Fruit fly (Drosophila melanogaster) whole organism, embryonic: Measurements from ENCODE around the gene Megf8.

Source experiments
- CG10321 ChIP-seq: fragments of 200-800 bp; sonication (Bioruptor generic); IDR thresholded peaks from 2 replicates; pipeline ENCODE4 v1.3.6; 2022; ENCODE audit warnings: missing biosample characterization, missing genetic modification characterization
- CG10431 ChIP-seq: fragments of 200-800 bp; sonication (Bioruptor generic); optimal IDR thresholded peaks from 3 replicates; lab custom pipeline; 2018; ENCODE audit warnings: missing biosample characterization, mild to moderate bottlenecking, missing genetic modification characterization
- CG10543 ChIP-seq: fragments of 200-800 bp; sonication (Bioruptor generic); optimal IDR thresholded peaks from 3 replicates; lab custom pipeline; 2017; ENCODE audit warnings: missing biosample characterization, mild to moderate bottlenecking, missing genetic modification characterization, moderate library complexity
- CG10959 ChIP-seq: fragments of 200-800 bp; sonication (Bioruptor generic); IDR thresholded peaks from 2 replicates; pipeline ENCODE4 v1.3.6; 2022; ENCODE audit warnings: missing biosample characterization, missing genetic modification characterization
- CG11560 ChIP-seq: fragments of 200-800 bp; sonication (Bioruptor generic); IDR thresholded peaks from 3 replicates; pipeline ENCODE4 v1.3.6; 2022; ENCODE audit warnings: missing biosample characterization, missing genetic modification characterization
- CG12299 ChIP-seq: fragments of 200-800 bp; sonication (Bioruptor generic); optimal IDR thresholded peaks from 2 replicates; lab custom pipeline; 2018; ENCODE audit warnings: missing biosample characterization, mild to moderate bottlenecking, missing genetic modification characterization
- CG15269 ChIP-seq: fragments of 200-800 bp; sonication (Bioruptor generic); optimal IDR thresholded peaks from 2 replicates; lab custom pipeline; 2018; ENCODE audit warnings: missing biosample characterization, mild to moderate bottlenecking, missing genetic modification characterization, moderate library complexity
- CG1603 ChIP-seq: fragments of 200-800 bp; sonication (Bioruptor generic); optimal IDR thresholded peaks from 2 replicates; lab custom pipeline; 2019; ENCODE audit warnings: missing biosample characterization, mild to moderate bottlenecking, missing genetic modification characterization, moderate library complexity
- CG17829 ChIP-seq: fragments of 200-800 bp; optimal IDR thresholded peaks from 2 replicates; lab custom pipeline; 2019; ENCODE audit warnings: missing biosample characterization, mild to moderate bottlenecking, missing genetic modification characterization, moderate library complexity
- CG2202 ChIP-seq: fragments of 200-800 bp; sonication (Bioruptor generic); optimal IDR thresholded peaks from 2 replicates; lab custom pipeline; 2018; ENCODE audit warnings: missing biosample characterization, mild to moderate bottlenecking, missing genetic modification characterization
- CG2712 ChIP-seq: fragments of 200-800 bp; optimal IDR thresholded peaks from 3 replicates; lab custom pipeline; 2019; ENCODE audit warnings: missing biosample characterization, mild to moderate bottlenecking, missing genetic modification characterization, moderate library complexity
- CG32772 ChIP-seq: fragments of 200-800 bp; sonication (Bioruptor generic); IDR thresholded peaks from 2 replicates; pipeline ENCODE4 v1.3.6; 2022; ENCODE audit warnings: missing biosample characterization, missing genetic modification characterization
- CG4404 ChIP-seq: fragments of 200-800 bp; sonication (Bioruptor generic); IDR thresholded peaks from 2 replicates; pipeline ENCODE4 v1.3.6; 2022; ENCODE audit warnings: missing biosample characterization, missing genetic modification characterization
- CG4854 ChIP-seq: fragments of 200-800 bp; sonication (Bioruptor generic); optimal IDR thresholded peaks from 2 replicates; lab custom pipeline; 2016; ENCODE audit warnings: missing biosample characterization, missing genetic modification characterization, inconsistent platforms
- CG5245 ChIP-seq: fragments of 200-800 bp; sonication (Bioruptor generic); optimal IDR thresholded peaks from 3 replicates; lab custom pipeline; 2016; ENCODE audit warnings: missing biosample characterization, missing genetic modification characterization
- CG7839 ChIP-seq: fragments of 200-800 bp; sonication (Bioruptor generic); optimal IDR thresholded peaks from 3 replicates; lab custom pipeline; 2018; ENCODE audit warnings: missing biosample characterization, mild to moderate bottlenecking, missing genetic modification characterization, moderate library complexity
- CG8924 ChIP-seq: fragments of 200-800 bp; optimal IDR thresholded peaks from 3 replicates; lab custom pipeline; 2019; ENCODE audit warnings: missing biosample characterization, mild to moderate bottlenecking, missing genetic modification characterization, moderate library complexity
- CG8944 ChIP-seq: fragments of 200-800 bp; sonication (Bioruptor generic); optimal IDR thresholded peaks from 3 replicates; lab custom pipeline; 2016; ENCODE audit warnings: missing biosample characterization, missing genetic modification characterization
- CG9437 ChIP-seq: fragments of 200-800 bp; sonication (Bioruptor generic); optimal IDR thresholded peaks from 2 replicates; lab custom pipeline; 2018; ENCODE audit warnings: missing biosample characterization, mild to moderate bottlenecking, missing genetic modification characterization
- CHES-1-like ChIP-seq: fragments of 200-800 bp; sonication (Bioruptor generic); optimal IDR thresholded peaks from 2 replicates; lab custom pipeline; 2016; ENCODE audit warnings: missing biosample characterization, missing genetic modification characterization
- CkIIα-i1 ChIP-seq: fragments of 200-800 bp; sonication (Bioruptor generic); IDR thresholded peaks from 2 replicates; pipeline ENCODE4 v1.3.6; 2022; ENCODE audit warnings: missing biosample characterization, missing genetic modification characterization
- Doc2 ChIP-seq: fragments of 200-800 bp; sonication (Bioruptor generic); IDR thresholded peaks from 2 replicates; pipeline ENCODE4 v1.3.6; 2022; ENCODE audit warnings: missing biosample characterization, missing genetic modification characterization
- Hey ChIP-seq: fragments of 200-800 bp; sonication (Bioruptor generic); optimal IDR thresholded peaks from 3 replicates; lab custom pipeline; 2018; ENCODE audit warnings: missing biosample characterization, mild to moderate bottlenecking, missing genetic modification characterization
- Hmx ChIP-seq: fragments of 200-800 bp; sonication (Bioruptor generic); optimal IDR thresholded peaks from 2 replicates; lab custom pipeline; 2016; ENCODE audit warnings: missing biosample characterization, missing genetic modification characterization
- MESR4 ChIP-seq: fragments of 200-800 bp; sonication (Bioruptor generic); optimal IDR thresholded peaks from 2 replicates; lab custom pipeline; 2018; ENCODE audit warnings: missing biosample characterization, mild to moderate bottlenecking, missing genetic modification characterization, moderate library complexity
- Opbp ChIP-seq: fragments of 200-800 bp; sonication (Bioruptor generic); IDR thresholded peaks from 3 replicates; pipeline ENCODE4 v1.3.6; 2022; ENCODE audit warnings: missing biosample characterization, missing genetic modification characterization; ENCODE audit not compliant: partially characterized antibody
- PHDP ChIP-seq: fragments of 200-800 bp; sonication (Bioruptor generic); optimal IDR thresholded peaks from 3 replicates; lab custom pipeline; 2018; ENCODE audit warnings: missing biosample characterization, mild to moderate bottlenecking, missing genetic modification characterization, moderate library complexity
- Ptx1 ChIP-seq: fragments of 200-800 bp; sonication (Bioruptor generic); IDR thresholded peaks from 2 replicates; pipeline ENCODE4 v1.3.6; 2022; ENCODE audit warnings: missing biosample characterization, missing genetic modification characterization
- Sry-β ChIP-seq: fragments of 200-800 bp; sonication (Bioruptor generic); optimal IDR thresholded peaks from 2 replicates; lab custom pipeline; 2018; ENCODE audit warnings: missing biosample characterization, mild to moderate bottlenecking, missing genetic modification characterization, moderate library complexity
- bbx ChIP-seq: fragments of 200-800 bp; sonication (Bioruptor generic); IDR thresholded peaks from 2 replicates; pipeline ENCODE4 v1.3.6; 2022; ENCODE audit warnings: missing biosample characterization, missing genetic modification characterization; ENCODE audit not compliant: partially characterized antibody
- bowl ChIP-seq: fragments of 200-800 bp; sonication (Bioruptor generic); IDR thresholded peaks from 2 replicates; pipeline ENCODE4 v1.3.6; 2022; ENCODE audit warnings: missing biosample characterization, missing genetic modification characterization
- crp ChIP-seq, 2 experiments: fragments of 200-800 bp; sonication (Bioruptor generic); optimal IDR thresholded peaks; 2 replicates in 1 of 2; 3 replicates in 1 of 2; lab custom pipeline; 2017; ENCODE audit warnings: missing biosample characterization in 2 of 2, missing genetic modification characterization in 2 of 2, mild to moderate bottlenecking in 1 of 2, moderate library complexity in 1 of 2
- dmrt99B ChIP-seq: fragments of 200-800 bp; sonication (Bioruptor generic); optimal IDR thresholded peaks from 2 replicates; lab custom pipeline; 2018; ENCODE audit warnings: missing biosample characterization, mild to moderate bottlenecking, missing genetic modification characterization, moderate library complexity
- en ChIP-seq: fragments of 200-800 bp; sonication (Bioruptor generic); optimal IDR thresholded peaks from 2 replicates; lab custom pipeline; 2016; ENCODE audit warnings: missing biosample characterization, missing genetic modification characterization
- ewg ChIP-seq: fragments of 200-800 bp; sonication (Bioruptor generic); optimal IDR thresholded peaks from 3 replicates; lab custom pipeline; 2017; ENCODE audit warnings: mild to moderate bottlenecking, missing biosample characterization, missing genetic modification reagents, missing genetic modification characterization
- fd64A ChIP-seq: fragments of 200-800 bp; sonication (Bioruptor generic); optimal IDR thresholded peaks from 3 replicates; lab custom pipeline; 2018; ENCODE audit warnings: missing biosample characterization, mild to moderate bottlenecking, missing genetic modification characterization
- fru ChIP-seq: fragments of >200 bp; optimal IDR thresholded peaks from 2 replicates; lab custom pipeline; 2017
- gsb-n ChIP-seq: fragments of 200-800 bp; sonication (Bioruptor generic); optimal IDR thresholded peaks from 3 replicates; lab custom pipeline; 2018; ENCODE audit warnings: missing biosample characterization, mild to moderate bottlenecking, missing genetic modification characterization
- jumu ChIP-seq: fragments of 200-800 bp; sonication (Bioruptor generic); optimal IDR thresholded peaks from 3 replicates; lab custom pipeline; 2016; ENCODE audit warnings: missing biosample characterization, missing genetic modification characterization
- lab ChIP-seq: fragments of 200-800 bp; sonication (Bioruptor generic); optimal IDR thresholded peaks from 3 replicates; lab custom pipeline; 2017; ENCODE audit warnings: missing biosample characterization, missing genetic modification characterization, mild to moderate bottlenecking, moderate library complexity, missing genetic modification reagents
- mam ChIP-seq: fragments of 200-800 bp; sonication (Bioruptor generic); optimal IDR thresholded peaks from 3 replicates; lab custom pipeline; 2016; ENCODE audit warnings: missing biosample characterization, missing genetic modification characterization
- org-1 ChIP-seq: fragments of 200-800 bp; sonication (Bioruptor generic); optimal IDR thresholded peaks from 2 replicates; lab custom pipeline; 2017; ENCODE audit warnings: missing biosample characterization, missing genetic modification characterization
- p53 ChIP-seq: fragments of 200-800 bp; sonication (Bioruptor generic); optimal IDR thresholded peaks from 2 replicates; lab custom pipeline; 2016; ENCODE audit warnings: missing biosample characterization, missing genetic modification characterization
- pita ChIP-seq: fragments of 200-800 bp; sonication (Bioruptor generic); optimal IDR thresholded peaks from 2 replicates; lab custom pipeline; 2017; ENCODE audit warnings: missing biosample characterization, mild to moderate bottlenecking, missing genetic modification characterization
- scrt ChIP-seq: fragments of 200-800 bp; sonication (Bioruptor generic); optimal IDR thresholded peaks from 2 replicates; lab custom pipeline; 2018; ENCODE audit warnings: missing biosample characterization, mild to moderate bottlenecking, missing genetic modification characterization, moderate library complexity
- sisA ChIP-seq: fragments of 200-800 bp; sonication (Bioruptor generic); IDR thresholded peaks from 2 replicates; pipeline ENCODE4 v1.3.6; 2022; ENCODE audit warnings: missing biosample characterization, missing genetic modification characterization
- slp2 ChIP-seq: fragments of 200-800 bp; sonication (Bioruptor generic); optimal IDR thresholded peaks from 2 replicates; lab custom pipeline; 2016; ENCODE audit warnings: missing biosample characterization, missing genetic modification characterization
- stc ChIP-seq: fragments of 200-800 bp; sonication (Bioruptor generic); IDR thresholded peaks from 2 replicates; pipeline ENCODE4 v1.3.6; 2022; ENCODE audit warnings: missing biosample characterization, missing genetic modification characterization
- tap ChIP-seq: fragments of 200-800 bp; optimal IDR thresholded peaks from 3 replicates; lab custom pipeline; 2019; ENCODE audit warnings: missing biosample characterization, mild to moderate bottlenecking, missing genetic modification characterization, moderate library complexity
- zen ChIP-seq: fragments of 200-800 bp; sonication (Bioruptor generic); optimal IDR thresholded peaks from 3 replicates; lab custom pipeline; 2018; ENCODE audit warnings: missing biosample characterization, mild to moderate bottlenecking, missing genetic modification characterization, moderate library complexity

The Megf8 gene

dm6 chr2L:8086736-8087467 lies 43.6 kb downstream of the Megf8 start (continued):
- TF ChIP-seq PHDP (tag; lab: Kevin White, UChicago) = no peak
- no peak for TF ChIP-seq CG10959 (GFP tag; lab: Robert Waterston, UW)
- peak; percentile 38 for TF ChIP-seq CG7839 (tag; lab: Kevin White, UChicago)
- no peak for TF ChIP-seq slp2 (GFP tag; lab: Kevin White, UChicago)
- TF ChIP-seq CG17829 (tag; lab: Kevin White, UChicago) = no peak
- TF ChIP-seq CG10543 (GFP tag; lab: Kevin White, UChicago) = peak; percentile 90
- no peak for TF ChIP-seq CG1603 (tag; lab: Kevin White, UChicago)
- TF ChIP-seq CG8924 (tag; lab: Kevin White, UChicago) = no peak
- peak; percentile 36 for TF ChIP-seq CG15269 (tag; lab: Kevin White, UChicago)
- TF ChIP-seq org-1 (GFP tag; lab: Kevin White, UChicago) = no peak
- TF ChIP-seq jumu = no peak
- TF ChIP-seq Sry-β (GFP tag; lab: Kevin White, UChicago) = peak; percentile 82
- TF ChIP-seq CkIIα-i1 = no peak
- no peak for TF ChIP-seq CG11560
- peak; percentile 17 for TF ChIP-seq scrt
- TF ChIP-seq bowl (GFP tag; lab: Robert Waterston, UW) = no peak
- TF ChIP-seq CG9437 (GFP tag; lab: Kevin White, UChicago) = no peak
- TF ChIP-seq tap = no peak
- TF ChIP-seq Hey (tag; lab: Kevin White, UChicago) = no peak
- TF ChIP-seq pita (GFP tag; lab: Kevin White, UChicago) = no peak
- TF ChIP-seq dmrt99B (tag; lab: Kevin White, UChicago) = peak; percentile 2
- TF ChIP-seq CG4404 (GFP tag; lab: Robert Waterston, UW) = no peak
- TF ChIP-seq stc (GFP tag; lab: Robert Waterston, UW) = no peak
- TF ChIP-seq fd64A (GFP tag; lab: Kevin White, UChicago) = no peak
- no peak for TF ChIP-seq CG2712 (tag; lab: Kevin White, UChicago)
- no peak for TF ChIP-seq zen (tag; lab: Kevin White, UChicago)
- peak; percentile 1 for TF ChIP-seq CHES-1-like (GFP tag; lab: Kevin White, UChicago)
- no peak for TF ChIP-seq CG8944 (GFP tag; lab: Kevin White, UChicago)
- no peak for TF ChIP-seq MESR4
- no peak for TF ChIP-seq en (GFP tag; lab: Kevin White, UChicago)
- no peak for TF ChIP-seq CG12299 (tag; lab: Kevin White, UChicago)
- TF ChIP-seq Doc2 = no peak
- no peak for TF ChIP-seq CG5245 (GFP tag; lab: Kevin White, UChicago)
- no peak for TF ChIP-seq sisA (GFP tag; lab: Robert Waterston, UW)
- no peak for TF ChIP-seq ewg (GFP tag; lab: Kevin White, UChicago)
- TF ChIP-seq fru = no peak
- TF ChIP-seq CG32772 (GFP tag; lab: Robert Waterston, UW) = no peak
- TF ChIP-seq CG4854 (GFP tag; lab: Kevin White, UChicago) = no peak
- TF ChIP-seq CG2202 (tag; lab: Kevin White, UChicago) = no peak
- no peak for TF ChIP-seq bbx (GFP tag; lab: Robert Waterston, UW)
- no peak for TF ChIP-seq Opbp (GFP tag; lab: Robert Waterston, UW)
- no peak for TF ChIP-seq lab
- no peak for TF ChIP-seq p53 (GFP tag; lab: Kevin White, UChicago)
- no peak for TF ChIP-seq crp (GFP tag; optimal IDR thresholded peaks at IDR 0.05; lab: Kevin White, UChicago)
- no peak for TF ChIP-seq CG10431 (GFP tag; lab: Kevin White, UChicago)
- TF ChIP-seq mam = no peak
- TF ChIP-seq gsb-n (tag; lab: Kevin White, UChicago) = no peak
- TF ChIP-seq CG10321 (GFP tag; lab: Robert Waterston, UW) = 0 out of 2 replicates have a peak, but pooled peaks have one; percentile 12
- TF ChIP-seq Ptx1 (GFP tag; lab: Robert Waterston, UW) = no peak
- TF ChIP-seq Hmx = no peak
